Worm (Caenorhabditis elegans) whole organism, midembryonic: ENCODE results near the gene F55A11.11.

Experiments
- T22C8.4 ChIP-seq: fragments of 200-800 bp; sonication (Bioruptor generic); IDR thresholded peaks from 2 replicates; pipeline ENCODE4 v1.3.6; 2022; ENCODE audit warnings: missing genetic modification characterization, missing compliant biosample characterization
- cog-1 ChIP-seq: sonication (generic microtip); optimal IDR thresholded peaks from 2 replicates; lab custom pipeline; 2016; ENCODE audit warnings: missing genetic modification characterization, missing compliant biosample characterization
- flt-1 ChIP-seq: fragments of 200-800 bp; sonication (Bioruptor generic); IDR thresholded peaks from 2 replicates; pipeline ENCODE4 v1.3.6; 2022; ENCODE audit warnings: missing genetic modification characterization, missing compliant biosample characterization
- klf-2 ChIP-seq: fragments of 200-800 bp; sonication (Bioruptor generic); conservative IDR thresholded peaks from 2 replicates; pipeline ENCODE4 v1.3.6; 2022; ENCODE audit warnings: missing genetic modification reagents, missing genetic modification characterization, missing compliant biosample characterization
- med-1 ChIP-seq: sonication (generic microtip); optimal IDR thresholded peaks from 2 replicates; lab custom pipeline; 2017; ENCODE audit warnings: missing genetic modification characterization, mild to moderate bottlenecking, missing compliant biosample characterization, antibody characterized with exemption, missing genetic modification reagents; ENCODE audit not compliant: insufficient read depth
- ref-1 ChIP-seq: fragments of 200-800 bp; sonication (Bioruptor generic); conservative IDR thresholded peaks from 2 replicates; pipeline ENCODE4 v1.3.6; 2022; ENCODE audit warnings: missing genetic modification reagents, missing genetic modification characterization, missing compliant biosample characterization
- tab-1 ChIP-seq: fragments of 200-800 bp; sonication (Bioruptor generic); IDR thresholded peaks from 2 replicates; pipeline ENCODE4 v1.3.6; 2022; ENCODE audit warnings: missing genetic modification characterization, missing compliant biosample characterization
- ztf-23 ChIP-seq: fragments of 200-800 bp; sonication (Bioruptor generic); IDR thresholded peaks from 2 replicates; pipeline ENCODE4 v1.3.6; 2022; ENCODE audit warnings: missing genetic modification reagents, missing genetic modification characterization, missing compliant biosample characterization
- ztf-29 ChIP-seq: fragments of 200-800 bp; sonication (Bioruptor generic); IDR thresholded peaks from 2 replicates; pipeline ENCODE4 v1.3.6; 2022; ENCODE audit warnings: missing genetic modification reagents, missing genetic modification characterization, missing compliant biosample characterization

Gene F55A11.11

ce11 chrV:11757358-11757757 is 25.6 kb upstream of the F55A11.11 start, which contains the start of gene smoc-1:
TSS of gene smoc-1 (plus strand) at chrV:11757658.
- TF ChIP-seq ref-1 (no peak), klf-2 (GFP tag; lab: Robert Waterston, UW) (no peak), med-1 (no peak), T22C8.4 (GFP tag; lab: Robert Waterston, UW) (no peak), ztf-23 (no peak), tab-1 (GFP tag; lab: Robert Waterston, UW) (no peak), cog-1 (tag; lab: Kevin White, UChicago) (no peak), ztf-29 (GFP tag; lab: Robert Waterston, UW) (no peak), flt-1 (GFP tag; lab: Robert Waterston, UW) (no peak)

DNA sequence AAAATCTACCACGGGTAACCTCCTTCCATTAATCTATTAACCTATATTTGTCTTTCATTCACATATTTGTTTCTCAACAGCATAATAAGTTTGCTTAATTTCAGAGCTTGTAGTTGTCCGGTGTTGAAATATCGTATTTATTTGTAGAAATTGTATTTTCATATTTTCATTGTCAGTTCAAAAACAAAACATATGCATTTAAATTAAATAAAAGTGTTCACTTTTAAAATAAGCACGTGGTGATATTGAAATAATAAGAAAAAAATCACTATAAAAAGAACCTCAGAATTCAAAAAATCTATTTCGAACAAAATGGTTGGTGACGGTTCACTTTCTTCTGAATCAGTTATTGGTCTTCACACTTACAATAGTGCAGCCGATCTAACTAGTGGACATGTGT is 24.3 kb upstream of the F55A11.11 start, which contains the start of gene T04F3.3:
TSS of gene T04F3.3 (plus strand) at position 301 of the 400 bp plus-strand sequence.
- TF ChIP-seq tab-1 (GFP tag; lab: Robert Waterston, UW) (no peak), ztf-29 (GFP tag; lab: Robert Waterston, UW) (no peak), klf-2 (GFP tag; lab: Robert Waterston, UW) (no peak), med-1 (no peak), cog-1 (tag; lab: Kevin White, UChicago) (no peak), T22C8.4 (GFP tag; lab: Robert Waterston, UW) (no peak), ref-1 (no peak), ztf-23 (no peak)

DNA sequence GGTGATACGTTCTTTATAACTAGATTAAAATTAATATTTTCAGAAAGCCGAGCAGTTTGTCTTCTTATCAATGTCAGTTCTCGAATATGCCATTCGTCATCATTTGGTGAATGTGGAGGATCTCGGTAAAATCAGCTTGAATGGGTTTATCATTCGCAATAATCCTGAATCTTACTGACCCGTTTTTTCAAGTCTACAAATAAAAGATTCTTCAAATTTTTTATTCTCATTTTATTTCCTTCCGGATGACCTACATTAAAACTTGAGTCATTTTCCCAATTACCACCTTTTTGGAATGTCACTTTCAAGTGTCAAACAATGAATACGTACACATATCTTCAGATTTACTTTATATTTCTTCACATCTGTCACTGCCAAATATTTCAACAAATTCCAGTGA is 22.6 kb upstream of the F55A11.11 start, which contains the start of gene T04F3.5:
TSS of gene T04F3.5 (plus strand) at position 301 of the 400 bp plus-strand sequence.
- no peak for TF ChIP-seq klf-2 (GFP tag; lab: Robert Waterston, UW)
- no peak for TF ChIP-seq ztf-23
- TF ChIP-seq cog-1 (tag; lab: Kevin White, UChicago) = no peak
- no peak for TF ChIP-seq T22C8.4 (GFP tag; lab: Robert Waterston, UW)
- TF ChIP-seq flt-1 (GFP tag; lab: Robert Waterston, UW) = no peak
- TF ChIP-seq ref-1 = no peak
- no peak for TF ChIP-seq med-1
- no peak for TF ChIP-seq tab-1 (GFP tag; lab: Robert Waterston, UW)
- no peak for TF ChIP-seq ztf-29 (GFP tag; lab: Robert Waterston, UW)

DNA sequence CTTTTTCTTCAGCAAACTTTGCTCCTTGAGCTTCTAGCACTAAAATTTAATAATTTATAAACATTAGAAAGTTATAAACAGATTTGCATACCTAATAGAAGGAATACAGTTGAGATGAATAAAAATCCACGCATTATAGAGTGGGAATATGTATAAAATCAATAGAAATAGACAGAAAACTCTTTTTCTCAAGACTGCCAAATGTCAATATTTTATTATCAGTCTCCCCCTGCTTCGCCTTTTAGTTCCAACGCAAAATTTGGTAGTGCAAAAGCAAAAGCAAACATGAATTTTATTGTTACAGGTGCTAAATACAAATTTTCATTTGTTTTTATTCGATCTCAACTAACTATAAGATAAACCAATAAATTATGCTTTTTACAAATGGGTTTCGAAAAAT is 20.1 kb upstream of the F55A11.11 start, which contains the start of gene T04F3.4:
TSS of gene T04F3.4 (minus strand) at position 187 of the 400 bp plus-strand sequence.
- TF ChIP-seq flt-1 (GFP tag; lab: Robert Waterston, UW) (no peak), ztf-29 (GFP tag; lab: Robert Waterston, UW) (no peak), tab-1 (GFP tag; lab: Robert Waterston, UW) (no peak), ztf-23 (no peak), T22C8.4 (GFP tag; lab: Robert Waterston, UW) (no peak), cog-1 (tag; lab: Kevin White, UChicago) (no peak), klf-2 (GFP tag; lab: Robert Waterston, UW) (no peak)

ce11 chrV:11764373-11764954 is 18.5 kb upstream of the F55A11.11 start, which contains the start of the genes F55A11.1 and syx-5:
TSS of gene F55A11.1 (minus strand) at chrV:11764385.
TSS of gene syx-5 (plus strand) at chrV:11764904.
- no peak for TF ChIP-seq ref-1
- no peak for TF ChIP-seq T22C8.4 (GFP tag; lab: Robert Waterston, UW)
- TF ChIP-seq med-1 = no peak
- peak; percentile 62 for TF ChIP-seq cog-1 (tag; lab: Kevin White, UChicago)
- no peak for TF ChIP-seq klf-2 (GFP tag; lab: Robert Waterston, UW)
- no peak for TF ChIP-seq ztf-23
- no peak for TF ChIP-seq flt-1 (GFP tag; lab: Robert Waterston, UW)

DNA sequence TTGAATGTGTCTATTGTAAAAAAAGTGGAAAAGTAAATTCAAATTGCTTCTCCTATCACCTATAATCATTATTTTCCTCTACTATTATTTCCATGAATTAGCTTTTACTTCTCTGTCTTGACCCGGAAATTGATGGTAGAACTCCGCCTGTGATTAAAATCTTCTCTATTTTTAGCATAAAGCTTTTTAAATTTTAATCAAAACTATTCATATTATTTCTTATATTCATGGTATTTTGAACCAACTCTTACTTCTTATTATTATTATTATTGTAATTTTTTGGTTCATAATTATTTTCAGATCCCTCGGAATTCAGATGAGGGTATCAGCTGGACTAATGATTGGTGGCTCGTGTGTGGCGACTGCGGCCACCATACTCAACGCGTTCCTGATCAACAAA is 15.9 kb upstream of the F55A11.11 start, which contains the start of gene sel-11:
TSS of gene sel-11 (plus strand) at position 301 of the 400 bp plus-strand sequence.
- no peak for TF ChIP-seq tab-1 (GFP tag; lab: Robert Waterston, UW)

- TF ChIP-seq ztf-29 (GFP tag; lab: Robert Waterston, UW) = no peak
- no peak for TF ChIP-seq klf-2 (GFP tag; lab: Robert Waterston, UW)
- no peak for TF ChIP-seq cog-1 (tag; lab: Kevin White, UChicago)
- TF ChIP-seq ref-1 = no peak
- TF ChIP-seq med-1 = no peak
- TF ChIP-seq ztf-23 = no peak
- TF ChIP-seq tab-1 (GFP tag; lab: Robert Waterston, UW) = no peak
- no peak for TF ChIP-seq flt-1 (GFP tag; lab: Robert Waterston, UW)
- no peak for TF ChIP-seq T22C8.4 (GFP tag; lab: Robert Waterston, UW)
Measured at ce11 chrV:11769646-11770045, 13.3 kb upstream of the F55A11.11 start.

DNA sequence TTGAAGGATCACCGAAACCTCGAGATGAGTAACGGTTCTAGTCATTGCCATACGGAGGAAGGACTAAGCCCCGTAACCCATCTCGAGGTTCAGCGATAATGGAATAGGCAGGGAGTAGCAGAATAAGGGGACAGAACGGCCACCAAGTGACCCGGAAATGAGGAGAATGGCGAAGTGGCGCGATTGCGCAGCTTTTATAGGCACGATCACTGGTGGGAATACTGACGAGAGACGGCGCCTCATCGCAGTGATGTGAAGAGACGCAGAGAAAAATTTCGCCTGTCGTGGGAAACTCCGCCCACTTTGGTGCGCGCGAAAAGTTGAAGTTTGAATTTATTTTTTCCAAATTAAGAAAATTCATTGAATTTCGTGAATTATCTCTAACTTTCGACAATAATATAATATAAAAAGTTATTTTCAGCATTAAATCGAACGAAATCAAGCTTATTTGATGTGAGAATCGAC is 12.9 kb upstream of the F55A11.11 start, which contains the start of gene F55A11.4:
TSS of gene F55A11.4 (plus strand) at position 415 of the 465 bp plus-strand sequence.
- TF ChIP-seq ztf-29 (GFP tag; lab: Robert Waterston, UW) (no peak), tab-1 (GFP tag; lab: Robert Waterston, UW) (0 out of 2 replicates have a peak, but pooled peaks have one; percentile 47), flt-1 (GFP tag; lab: Robert Waterston, UW) (no peak), med-1 (no peak), klf-2 (GFP tag; lab: Robert Waterston, UW) (no peak), ref-1 (no peak), cog-1 (tag; lab: Kevin White, UChicago) (no peak)

DNA sequence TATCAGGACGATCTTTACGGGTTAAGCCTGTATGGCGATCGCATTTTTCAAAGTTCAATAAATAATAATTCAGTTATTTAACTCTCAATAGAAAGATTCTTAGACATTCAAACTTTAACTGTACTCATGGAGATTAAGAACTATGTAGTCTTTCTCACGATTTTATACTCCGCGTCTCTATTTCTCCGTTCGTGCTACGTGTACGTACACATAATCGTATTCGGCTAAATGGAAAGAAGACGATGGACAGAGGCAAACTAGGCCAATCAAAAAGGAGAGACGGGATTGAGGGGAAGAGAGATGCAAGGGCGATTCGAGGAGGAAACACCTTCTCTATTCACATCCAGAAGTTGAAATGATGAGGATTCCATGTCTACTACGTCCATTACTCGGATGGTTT is 9.5 kb upstream of the F55A11.11 start, which contains the start of gene bus-18:
TSS of gene bus-18 (plus strand) at position 301 of the 400 bp plus-strand sequence.
- TF ChIP-seq med-1 (no peak), ztf-23 (no peak), ref-1 (no peak), flt-1 (GFP tag; lab: Robert Waterston, UW) (no peak), klf-2 (GFP tag; lab: Robert Waterston, UW) (no peak), cog-1 (tag; lab: Kevin White, UChicago) (no peak), tab-1 (GFP tag; lab: Robert Waterston, UW) (no peak), ztf-29 (GFP tag; lab: Robert Waterston, UW) (no peak), T22C8.4 (GFP tag; lab: Robert Waterston, UW) (no peak)
